Fruit fly (Drosophila melanogaster): ENCODE measurements around the gene hth.

hth gene

DNA sequence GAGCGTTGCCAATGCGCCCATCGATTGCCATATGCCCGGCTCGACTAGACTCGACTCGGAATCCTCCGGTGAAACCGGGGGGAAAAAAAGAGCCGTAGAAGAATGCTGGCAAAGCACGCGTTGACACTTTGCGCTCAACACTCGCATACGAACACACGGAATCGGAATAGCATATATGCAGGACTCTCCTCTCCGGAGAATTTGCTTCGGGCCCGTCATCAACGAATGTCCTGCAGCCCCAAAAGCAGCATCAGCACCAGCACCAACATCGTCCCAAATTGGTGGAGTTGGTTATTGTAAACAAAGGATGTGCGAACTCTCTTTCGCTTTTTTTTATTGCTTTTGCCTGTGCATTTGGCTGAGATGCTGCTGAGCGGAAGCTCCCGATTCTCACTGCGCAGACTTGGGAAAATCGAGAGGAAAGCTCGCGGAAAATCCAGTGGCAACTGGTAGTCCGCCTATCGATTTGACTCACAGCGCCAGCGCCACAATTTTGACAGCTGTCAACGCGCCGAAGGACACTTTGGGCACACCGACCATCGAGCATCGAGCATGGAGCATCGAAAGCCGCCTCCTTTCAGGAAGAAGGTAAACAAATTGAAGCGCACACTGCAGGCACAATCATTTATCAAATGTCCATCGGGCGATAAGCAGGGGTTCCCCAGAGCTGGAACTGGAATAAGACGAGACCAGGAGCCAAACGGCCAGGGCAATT, 1.3 kb upstream of the hth start (continued):
- TF ChIP-seq otp (GFP tag; IDR thresholded peaks at IDR 0.05) (no peak), CG15073 (GFP tag; optimal IDR thresholded peaks at IDR 0.05) (no peak), CG17359 (tag; optimal IDR thresholded peaks at IDR 0.05) (no peak), dmrt11E (tag; optimal IDR thresholded peaks at IDR 0.05) (no peak), CG6272 (GFP tag; IDR thresholded peaks at IDR 0.05) (no peak), CG10209 (GFP tag; optimal IDR thresholded peaks at IDR 0.05) (no peak), HmgZ (tag; optimal IDR thresholded peaks at IDR 0.05) (no peak), pzg (GFP tag; optimal IDR thresholded peaks at IDR 0.05) (peak; percentile 5), CG9932 (GFP tag; IDR thresholded peaks at IDR 0.05) (0 out of 2 replicates have a peak, but pooled peaks have one; percentile 20), CG13894 (tag; optimal IDR thresholded peaks at IDR 0.05) (peak; percentile 72), hth (optimal IDR thresholded peaks at IDR 0.05) (no peak), Kr (GFP tag; optimal IDR thresholded peaks at IDR 0.05) (no peak), crc (GFP tag; optimal IDR thresholded peaks at IDR 0.05) (no peak), chinmo (GFP tag; IDR thresholded peaks at IDR 0.05; ENCODE audit: partially characterized antibody) (peak; percentile 71; the same call in 1 of the 4 replicates), ewg (GFP tag; optimal IDR thresholded peaks at IDR 0.05) (peak; percentile 93), sisA (GFP tag; IDR thresholded peaks at IDR 0.05) (0 out of 2 replicates have a peak, but pooled peaks have one; percentile 5), Awh (GFP tag; IDR thresholded peaks at IDR 0.05) (no peak), CG1529 (GFP tag; optimal IDR thresholded peaks at IDR 0.05) (no peak), Gug (GFP tag; IDR thresholded peaks at IDR 0.05) (no peak), CG2875 (GFP tag; optimal IDR thresholded peaks at IDR 0.05) (no peak), Med (GFP tag) (peak; percentile 57), onecut (GFP tag; IDR thresholded peaks at IDR 0.05) (peak; percentile 88), gfzf (GFP tag; optimal IDR thresholded peaks at IDR 0.05) (peak; percentile 20), maf-S (GFP tag; optimal IDR thresholded peaks at IDR 0.05) (no peak), h (optimal IDR thresholded peaks at IDR 0.05) (no peak), CG4404 (GFP tag; IDR thresholded peaks at IDR 0.05) (0 out of 2 replicates have a peak, but pooled peaks have one; percentile 19), Trl (optimal IDR thresholded peaks at IDR 0.05) (peak; percentile 27 to 41), Trl (GFP tag; optimal IDR thresholded peaks at IDR 0.05) (no peak), ranshi (GFP tag; IDR thresholded peaks at IDR 0.05) (0 out of 2 replicates have a peak, but pooled peaks have one; percentile 18), scrt (GFP tag; optimal IDR thresholded peaks at IDR 0.05) (peak; percentile 46), CG5953 (GFP tag; IDR thresholded peaks at IDR 0.05) (no peak), ap (GFP tag; IDR thresholded peaks at IDR 0.05) (no peak), lov (optimal IDR thresholded peaks at IDR 0.05) (no peak), lov (GFP tag; IDR thresholded peaks at IDR 0.05) (0 out of 3 replicates have a peak, but pooled peaks have one; percentile 17), CG18764 (GFP tag; optimal IDR thresholded peaks at IDR 0.05) (no peak), CG9609 (GFP tag; optimal IDR thresholded peaks at IDR 0.05) (no peak)

dm6 chr3R:10638641-10639348, 573 bp downstream of the hth start:
- TF ChIP-seq Med (GFP tag) (peak; percentile 40), yki (optimal IDR thresholded peaks at IDR 0.05) (peak; percentile 30), hkb (optimal IDR thresholded peaks at IDR 0.05) (no peak), hkb (GFP tag; IDR thresholded peaks at IDR 0.05) (0 out of 2 replicates have a peak, but pooled peaks have one; percentile 14), CG4707 (GFP tag; optimal IDR thresholded peaks at IDR 0.05) (peak; percentile 81), CG18011 (GFP tag; optimal IDR thresholded peaks at IDR 0.05) (no peak), Drgx (GFP tag; IDR thresholded peaks at IDR 0.05) (0 out of 2 replicates have a peak, but pooled peaks have one; percentile 9), CG9817 (tag; optimal IDR thresholded peaks at IDR 0.05) (no peak), D (optimal IDR thresholded peaks at IDR 0.05) (peak; percentile 35), D (GFP tag; optimal IDR thresholded peaks at IDR 0.05) (no peak), nerfin-1 (tag; optimal IDR thresholded peaks at IDR 0.05) (peak; percentile 45), CG1832 (GFP tag; optimal IDR thresholded peaks at IDR 0.05) (peak; percentile 36), luna (GFP tag; optimal IDR thresholded peaks at IDR 0.05) (no peak), Deaf1 (tag; optimal IDR thresholded peaks at IDR 0.05) (peak; percentile 23), exex (tag; optimal IDR thresholded peaks at IDR 0.05) (no peak), cg (GFP tag; optimal IDR thresholded peaks at IDR 0.05) (peak; percentile 9), lmd (GFP tag; IDR thresholded peaks at IDR 0.05) (peak; percentile 13; the same call in 1 of the 2 replicates)

Measured in whole organism, embryonic.